Worm (Caenorhabditis elegans) whole organism, dauer: Measurements from ENCODE around the gene C06A6.2.

Experiments used
- unc-62 ChIP-seq: sonication (generic microtip); optimal IDR thresholded peaks from 2 replicates; lab custom pipeline; 2017; ENCODE audit warnings: missing biosample characterization, missing genetic modification reagents, missing genetic modification characterization

Gene C06A6.2

ce11 chrIV:7902221-7902904, 55.9 kb downstream of the C06A6.2 start, which contains the start of gene arp-11:
Gene arp-11, minus strand, starts transcription at chrIV:7902271.
- TF ChIP-seq unc-62: no peak

- TF ChIP-seq unc-62: no peak
Measured at ce11 chrIV:7903359-7903758, 56.9 kb downstream of the C06A6.2 start, which contains the start of gene C49H3.6. Gene C49H3.6, plus strand, starts transcription at chrIV:7903738.
